Worm (Caenorhabditis elegans): ENCODE measurements around the gene Y41D4A.6.

- TF ChIP-seq aha-1 (tag): peak; percentile 37
- no peak for TF ChIP-seq pha-4 (GFP tag; IDR thresholded peaks at IDR 0.05)
- TF ChIP-seq pha-4 (tag; optimal IDR thresholded peaks at IDR 0.05): no peak
Measured at ce11 chrIV:1713618-1714017, 31.7 kb downstream of the Y41D4A.6 start.
